Worm (Caenorhabditis elegans): ENCODE measurements around the gene Y54E2A.7.

DNA sequence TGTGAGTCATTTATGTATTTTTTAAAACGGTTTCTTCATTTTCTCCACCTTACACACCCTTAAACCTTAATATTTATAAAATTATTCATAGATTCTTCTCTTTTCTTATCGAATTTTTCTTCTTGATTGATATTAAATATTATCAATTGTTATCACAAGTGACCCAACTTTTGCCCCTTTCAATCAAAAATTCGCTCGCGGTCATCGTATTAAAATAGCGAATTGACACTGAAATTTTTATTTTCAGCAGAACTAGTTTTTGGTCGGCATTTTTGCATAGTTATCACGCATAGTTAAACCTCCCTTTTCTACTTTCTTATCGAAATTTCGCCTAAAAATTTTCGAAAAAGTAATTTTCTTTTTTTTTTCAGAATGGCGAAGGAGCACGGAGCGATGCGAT lies 39.9 kb upstream of the Y54E2A.7 start:
- no peak for TF ChIP-seq ama-1 (optimal IDR thresholded peaks at IDR 0.05)
- TF ChIP-seq ceh-18 (tag; optimal IDR thresholded peaks at IDR 0.05) = no peak
- TF ChIP-seq unc-86 (tag; optimal IDR thresholded peaks at IDR 0.05) = no peak
- no peak for TF ChIP-seq hlh-30 (tag; optimal IDR thresholded peaks at IDR 0.05; ENCODE audit: insufficient read depth)
- no peak for TF ChIP-seq fkh-10 (GFP tag; optimal IDR thresholded peaks at IDR 0.05)
- TF ChIP-seq ets-4 (tag; optimal IDR thresholded peaks at IDR 0.05) = no peak
